Worm (Caenorhabditis elegans) whole organism, L4/young adult: Measurements from ENCODE around the gene C29F9.8.

Experiments
- dao-5 ChIP-seq: sonication (generic microtip); optimal IDR thresholded peaks from 2 replicates; lab custom pipeline; 2016; ENCODE audit warnings: missing genotype, missing genetic modification characterization, moderate library complexity, missing compliant biosample characterization
- him-1 ChIP-seq: sonication (generic microtip); optimal IDR thresholded peaks from 2 replicates; lab custom pipeline; 2016; ENCODE audit warnings: missing genotype, missing genetic modification reagents, missing genetic modification characterization, missing compliant biosample characterization

- no peak for TF ChIP-seq dao-5 (tag; lab: Kevin White, UChicago)
- no peak for TF ChIP-seq him-1
These were observed 37.3 kb upstream of the C29F9.8 start, which contains the start of gene pals-25 for ce11 chrIII:134194-134593.
